Worm (Caenorhabditis elegans): Measurements from ENCODE around the gene gpla-1.

The gpla-1 gene

DNA sequence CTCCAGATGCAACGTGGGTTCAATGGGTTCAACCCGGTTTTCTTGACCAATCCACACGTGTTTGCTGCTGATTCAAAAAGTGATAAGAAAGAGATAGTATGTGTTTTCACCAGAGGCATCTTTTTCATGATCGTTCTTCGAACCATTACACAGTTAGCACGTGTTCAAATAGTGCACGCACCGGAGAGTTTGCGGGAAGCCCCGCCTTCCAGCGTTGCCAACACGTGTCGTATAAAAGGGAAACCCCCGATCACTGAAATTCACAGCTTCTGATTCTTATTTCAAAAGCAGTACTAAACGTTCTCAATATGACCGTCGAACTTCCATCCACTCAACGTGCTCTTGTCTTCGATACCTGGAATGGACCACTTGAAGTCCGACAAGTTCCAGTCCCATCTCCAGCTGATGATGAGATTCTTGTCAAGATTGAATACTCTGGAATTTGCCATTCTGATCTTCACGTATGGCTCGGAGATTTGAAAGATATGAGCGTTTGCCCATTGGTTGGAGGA lies 49.6 kb downstream of the gpla-1 start, which contains the start of gene adh-1:
adh-1 (plus strand) TSS at position 261 of the 512 bp plus-strand sequence.
- TF ChIP-seq tab-1 (GFP tag; IDR thresholded peaks at IDR 0.05) (no peak), ztf-23 (GFP tag; IDR thresholded peaks at IDR 0.05) (no peak), T22C8.4 (GFP tag; IDR thresholded peaks at IDR 0.05) (no peak), klf-2 (GFP tag; conservative IDR thresholded peaks at IDR 0.05) (no peak)

Data from whole organism, midembryonic.